Fruit fly (Drosophila melanogaster): ENCODE measurements around the gene CG42446.

CG42446 gene

DNA sequence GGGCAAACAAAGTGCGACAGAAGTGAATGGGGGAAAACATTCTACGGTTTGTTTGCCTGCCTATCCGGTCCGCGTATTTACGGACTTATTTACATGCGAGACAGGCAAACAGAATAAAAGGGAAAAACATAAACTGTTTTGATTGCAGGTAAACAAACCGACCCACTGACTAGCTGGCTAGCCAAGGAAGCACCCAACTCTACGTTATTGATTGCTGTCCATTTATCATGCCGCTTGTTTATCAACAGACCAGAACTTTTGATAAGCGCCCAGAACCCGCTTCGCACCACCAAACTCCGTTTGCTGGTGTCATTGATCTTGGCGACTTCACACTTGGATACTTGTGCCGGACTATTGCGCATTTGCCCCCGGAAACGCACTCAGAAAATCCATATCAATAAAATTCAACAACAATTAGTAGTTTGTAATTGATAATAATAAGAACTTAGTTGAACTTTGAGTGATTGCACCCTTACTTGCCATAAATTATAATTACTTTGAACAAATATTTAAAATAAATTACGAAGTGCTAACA, 28.0 kb downstream of the CG42446 start (continued):
- peak; percentile 72 for TF ChIP-seq sob (GFP tag; IDR thresholded peaks at IDR 0.05)
- TF ChIP-seq CG15514 (GFP tag; optimal IDR thresholded peaks at IDR 0.05), result peak; percentile 39
- no peak for TF ChIP-seq jing (GFP tag; optimal IDR thresholded peaks at IDR 0.05)
- peak; percentile 39 for TF ChIP-seq Fer3 (tag; optimal IDR thresholded peaks at IDR 0.05)
- peak; percentile 88 for TF ChIP-seq CG2202 (tag; optimal IDR thresholded peaks at IDR 0.05)
- TF ChIP-seq CG33213 (GFP tag; optimal IDR thresholded peaks at IDR 0.05), result peak; percentile 73
- peak; percentile 55 for TF ChIP-seq Hsf (GFP tag; optimal IDR thresholded peaks at IDR 0.05)
- TF ChIP-seq CG10147 (GFP tag; optimal IDR thresholded peaks at IDR 0.05), result no peak
- peak; percentile 20 for TF ChIP-seq crc (GFP tag; optimal IDR thresholded peaks at IDR 0.05)
- peak; percentile 21 for TF ChIP-seq CG9817 (tag; optimal IDR thresholded peaks at IDR 0.05)
- peak; percentile 36 for TF ChIP-seq CG17912 (GFP tag; optimal IDR thresholded peaks at IDR 0.05)
- TF ChIP-seq Doc3 (GFP tag; IDR thresholded peaks at IDR 0.05; ENCODE audit: partially characterized antibody), result no peak
- no peak; the same call in 1 of the 2 replicates for TF ChIP-seq CG6689 (GFP tag; IDR thresholded peaks at IDR 0.05)
- TF ChIP-seq CG4854 (GFP tag; optimal IDR thresholded peaks at IDR 0.05), result peak; percentile 21
- TF ChIP-seq Dfd (GFP tag; optimal IDR thresholded peaks at IDR 0.05), result no peak
- no peak for TF ChIP-seq CG42726 (GFP tag; IDR thresholded peaks at IDR 0.05; ENCODE audit: partially characterized antibody)
- TF ChIP-seq Nf-YB (GFP tag; optimal IDR thresholded peaks at IDR 0.05), result peak; percentile 42
- peak; percentile 77 for TF ChIP-seq CG7745 (tag; optimal IDR thresholded peaks at IDR 0.05)
- peak; percentile 38 for TF ChIP-seq grau (tag; optimal IDR thresholded peaks at IDR 0.05)
- TF ChIP-seq gce (GFP tag; IDR thresholded peaks at IDR 0.05), result peak; percentile 80; the same call in 2 of the 3 replicates
- TF ChIP-seq cas (GFP tag; IDR thresholded peaks at IDR 0.05), result no peak
- no peak for TF ChIP-seq dmrt99B (tag; optimal IDR thresholded peaks at IDR 0.05)
- TF ChIP-seq Deaf1 (tag; optimal IDR thresholded peaks at IDR 0.05), result no peak
- TF ChIP-seq CG6254 (GFP tag; optimal IDR thresholded peaks at IDR 0.05), result peak; percentile 66
- TF ChIP-seq CG8478 (optimal IDR thresholded peaks at IDR 0.05), result no peak
- TF ChIP-seq CG18011 (GFP tag; optimal IDR thresholded peaks at IDR 0.05), result peak; percentile 36
- TF ChIP-seq zf30C (GFP tag; optimal IDR thresholded peaks at IDR 0.05), result no peak
- TF ChIP-seq CG4820 (GFP tag; optimal IDR thresholded peaks at IDR 0.05), result no peak
- no peak for TF ChIP-seq fu2 (GFP tag; optimal IDR thresholded peaks at IDR 0.05)
- no peak for TF ChIP-seq D (optimal IDR thresholded peaks at IDR 0.05)
- TF ChIP-seq D (GFP tag; optimal IDR thresholded peaks at IDR 0.05), result peak; percentile 55
- no peak for TF ChIP-seq fru (optimal IDR thresholded peaks at IDR 0.05)
- no peak for TF ChIP-seq Oli (tag; optimal IDR thresholded peaks at IDR 0.05)
- TF ChIP-seq PHDP (tag; optimal IDR thresholded peaks at IDR 0.05), result peak; percentile 74
- TF ChIP-seq CG5953 (GFP tag; IDR thresholded peaks at IDR 0.05), result no peak
- TF ChIP-seq ac (GFP tag; optimal IDR thresholded peaks at IDR 0.05), result peak; percentile 60
- peak; percentile 48; the same call in 1 of the 3 replicates for TF ChIP-seq CG6175 (GFP tag; IDR thresholded peaks at IDR 0.05)
- 0 out of 2 replicates have a peak, but pooled peaks have one; percentile 26 for TF ChIP-seq Nf-YA (GFP tag; IDR thresholded peaks at IDR 0.05)
- peak; percentile 38 for TF ChIP-seq Atf-2 (GFP tag; optimal IDR thresholded peaks at IDR 0.05)
- TF ChIP-seq CG8924 (tag; optimal IDR thresholded peaks at IDR 0.05), result peak; percentile 31
- no peak for TF ChIP-seq CG9876 (GFP tag; optimal IDR thresholded peaks at IDR 0.05)
- TF ChIP-seq CG32772 (GFP tag; IDR thresholded peaks at IDR 0.05), result 0 out of 2 replicates have a peak, but pooled peaks have one; percentile 21
- peak; percentile 13 for TF ChIP-seq pfk (GFP tag; optimal IDR thresholded peaks at IDR 0.05)
- no peak for TF ChIP-seq Aef1 (GFP tag; IDR thresholded peaks at IDR 0.05)
- peak; percentile 20 for TF ChIP-seq NfI (GFP tag; optimal IDR thresholded peaks at IDR 0.05)
- peak; percentile 23 to 64 for TF ChIP-seq chif (GFP tag; optimal IDR thresholded peaks at IDR 0.05)
- TF ChIP-seq Chrac-16 (GFP tag; optimal IDR thresholded peaks at IDR 0.05), result no peak
- peak; percentile 89 for TF ChIP-seq CG33557 (GFP tag; optimal IDR thresholded peaks at IDR 0.05)
- no peak for TF ChIP-seq Dp (GFP tag; optimal IDR thresholded peaks at IDR 0.05)
- no peak for TF ChIP-seq knrl (GFP tag; IDR thresholded peaks at IDR 0.05; ENCODE audit: partially characterized antibody)
- TF ChIP-seq CG1233 (GFP tag; optimal IDR thresholded peaks at IDR 0.05), result peak; percentile 73
